Comparison of ENCODE assay signal across 6 fruit fly cellular contexts in genomic region chr3L:8700054-8700642, dm6.
A peak's percentile ranks its signal among the peaks of the same experiment; 100 is the strongest.
TF ChIP-seq lines count a peak whose summit lies in the region.

No protein-coding gene starts in this region.

- no peak for TF ChIP-seq CTCF in whole organism, embryonic (GFP tag; optimal IDR thresholded peaks at IDR 0.05; lab: Kevin White, UChicago)

TF ChIP-seq in Kc167, 6 proteins besides CTCF, POLR2A, EP300 and RAD21:
- TF ChIP-seq ttk (optimal IDR thresholded peaks at IDR 0.05; lab: Kevin White, UChicago) (no peak), insv (optimal IDR thresholded peaks at IDR 0.05; lab: Kevin White, UChicago) (no peak), Sin3A (optimal IDR thresholded peaks at IDR 0.05; lab: Kevin White, UChicago) (no peak), Myc (optimal IDR thresholded peaks at IDR 0.05; lab: Kevin White, UChicago) (no peak), psq (optimal IDR thresholded peaks at IDR 0.05; lab: Kevin White, UChicago) (no peak), h (optimal IDR thresholded peaks at IDR 0.05; lab: Kevin White, UChicago) (peak; percentile 16)
TF ChIP-seq in Kc167: peak in this region for 1.

TF ChIP-seq in whole organism, adult, 20 proteins besides CTCF, POLR2A, EP300 and RAD21:
- TF ChIP-seq ovo (GFP tag; optimal IDR thresholded peaks at IDR 0.05; lab: Kevin White, UChicago) = no peak
- no peak for TF ChIP-seq CG12768 (GFP tag; optimal IDR thresholded peaks at IDR 0.05; lab: Kevin White, UChicago)
- TF ChIP-seq cic (GFP tag; optimal IDR thresholded peaks at IDR 0.05; lab: Kevin White, UChicago) = peak; percentile 96
- TF ChIP-seq bab1 (GFP tag; optimal IDR thresholded peaks at IDR 0.05; lab: Kevin White, UChicago) = peak; percentile 85
- peak; percentile 55 for TF ChIP-seq Mnt (GFP tag; optimal IDR thresholded peaks at IDR 0.05; lab: Kevin White, UChicago)
- no peak for TF ChIP-seq Clk (GFP tag; optimal IDR thresholded peaks at IDR 0.05; lab: Kevin White, UChicago)
- peak; percentile 86 for TF ChIP-seq kay (GFP tag; lab: Kevin White, UChicago; ENCODE audit: borderline replicate concordance)
- no peak for TF ChIP-seq toe (GFP tag; optimal IDR thresholded peaks at IDR 0.05; lab: Kevin White, UChicago)
- TF ChIP-seq CG1620 (GFP tag; optimal IDR thresholded peaks at IDR 0.05; lab: Kevin White, UChicago) = no peak
- TF ChIP-seq Crg-1 (GFP tag; optimal IDR thresholded peaks at IDR 0.05; lab: Kevin White, UChicago) = no peak
- TF ChIP-seq CG14711 (tag; optimal IDR thresholded peaks at IDR 0.05; lab: Kevin White, UChicago) = no peak
- no peak for TF ChIP-seq tj (GFP tag; optimal IDR thresholded peaks at IDR 0.05; lab: Kevin White, UChicago)

TF ChIP-seq in whole organism, embryonic, 481 proteins besides CTCF, POLR2A, EP300 and RAD21 (continues in another document):
- TF ChIP-seq CG3838 (GFP tag; optimal IDR thresholded peaks at IDR 0.05; lab: Kevin White, UChicago) (no peak), seq (GFP tag; IDR thresholded peaks at IDR 0.05; lab: Robert Waterston, UW) (no peak), lmd (GFP tag; IDR thresholded peaks at IDR 0.05; lab: Robert Waterston, UW) (no peak), nom (GFP tag; optimal IDR thresholded peaks at IDR 0.05; lab: Kevin White, UChicago) (peak; percentile 29), CG17361 (GFP tag; IDR thresholded peaks at IDR 0.05; lab: Robert Waterston, UW) (no peak), sima (GFP tag; optimal IDR thresholded peaks at IDR 0.05; lab: Kevin White, UChicago) (no peak), NFAT (GFP tag; IDR thresholded peaks at IDR 0.05; lab: Robert Waterston, UW) (peak; percentile 60; the same call in 1 of the 2 replicates), abd-A (tag; optimal IDR thresholded peaks at IDR 0.05; lab: Kevin White, UChicago) (peak; percentile 5), Bteb2 (GFP tag; optimal IDR thresholded peaks at IDR 0.05; lab: Kevin White, UChicago) (no peak), CG8924 (tag; optimal IDR thresholded peaks at IDR 0.05; lab: Kevin White, UChicago) (no peak), caup (GFP tag; optimal IDR thresholded peaks at IDR 0.05; lab: Kevin White, UChicago; ENCODE audit: severe bottlenecking) (no peak), tx (GFP tag; optimal IDR thresholded peaks at IDR 0.05; lab: Kevin White, UChicago) (no peak), chinmo (GFP tag; IDR thresholded peaks at IDR 0.05; lab: Robert Waterston, UW; ENCODE audit: partially characterized antibody) (peak; percentile 43; the same call in 1 of the 4 replicates), CG14710 (tag; optimal IDR thresholded peaks at IDR 0.05; lab: Kevin White, UChicago) (no peak), CG15479 (GFP tag; optimal IDR thresholded peaks at IDR 0.05; lab: Kevin White, UChicago) (peak; percentile 43), gro (GFP tag; optimal IDR thresholded peaks at IDR 0.05; lab: Kevin White, UChicago) (peak; percentile 69), vnd (GFP tag; IDR thresholded peaks at IDR 0.05; lab: Robert Waterston, UW; ENCODE audit: partially characterized antibody) (peak; percentile 44; the same call in 1 of the 3 replicates), cwo (GFP tag; optimal IDR thresholded peaks at IDR 0.05; lab: Kevin White, UChicago) (peak; percentile 98)

TF ChIP-seq in whole organism, prepupa, 60 proteins besides CTCF, POLR2A, EP300 and RAD21:
- TF ChIP-seq fkh (GFP tag; optimal IDR thresholded peaks at IDR 0.05; lab: Kevin White, UChicago) = peak; percentile 92
- TF ChIP-seq svp (GFP tag; lab: Kevin White, UChicago) = peak; percentile 95
- TF ChIP-seq Hr4 (GFP tag; optimal IDR thresholded peaks at IDR 0.05; lab: Kevin White, UChicago) = no peak

TF ChIP-seq in whole organism, pupa, 21 proteins besides CTCF, POLR2A, EP300 and RAD21:
- TF ChIP-seq CG9948 (tag; optimal IDR thresholded peaks at IDR 0.05; lab: Kevin White, UChicago) (no peak), EcR (GFP tag; optimal IDR thresholded peaks at IDR 0.05; lab: Kevin White, UChicago) (peak; percentile 37), rn (GFP tag; IDR thresholded peaks at IDR 0.05; lab: Robert Waterston, UW) (no peak), CG13204 (GFP tag; optimal IDR thresholded peaks at IDR 0.05; lab: Kevin White, UChicago) (peak; percentile 47), CG32121 (GFP tag; IDR thresholded peaks at IDR 0.05; lab: Robert Waterston, UW) (no peak)

TF ChIP-seq in whole organism, wandering third instar larva, 38 proteins besides CTCF, POLR2A, EP300 and RAD21:
- no peak for TF ChIP-seq sage (GFP tag; optimal IDR thresholded peaks at IDR 0.05; lab: Kevin White, UChicago)
- TF ChIP-seq N (GFP tag; optimal IDR thresholded peaks at IDR 0.05; lab: Kevin White, UChicago) = no peak
- no peak for TF ChIP-seq pan (optimal IDR thresholded peaks at IDR 0.05; lab: Kevin White, UChicago)
- no peak for TF ChIP-seq Rel (GFP tag; optimal IDR thresholded peaks at IDR 0.05; lab: Kevin White, UChicago)
- peak; percentile 78 for TF ChIP-seq Rel (tag; optimal IDR thresholded peaks at IDR 0.05; lab: Kevin White, UChicago)
- peak; percentile 80 for TF ChIP-seq h (GFP tag; optimal IDR thresholded peaks at IDR 0.05; lab: Kevin White, UChicago)
- peak; percentile 66 for TF ChIP-seq Hr83 (GFP tag; optimal IDR thresholded peaks at IDR 0.05; lab: Kevin White, UChicago; ENCODE audit: poor library complexity, severe bottlenecking)
- TF ChIP-seq sv (GFP tag; optimal IDR thresholded peaks at IDR 0.05; lab: Kevin White, UChicago) = no peak
TF ChIP-seq in whole organism, wandering third instar larva: peak in this region for 3.
